Fruit fly (Drosophila melanogaster): ENCODE measurements around the gene CG17593.

CG17593 gene

DNA sequence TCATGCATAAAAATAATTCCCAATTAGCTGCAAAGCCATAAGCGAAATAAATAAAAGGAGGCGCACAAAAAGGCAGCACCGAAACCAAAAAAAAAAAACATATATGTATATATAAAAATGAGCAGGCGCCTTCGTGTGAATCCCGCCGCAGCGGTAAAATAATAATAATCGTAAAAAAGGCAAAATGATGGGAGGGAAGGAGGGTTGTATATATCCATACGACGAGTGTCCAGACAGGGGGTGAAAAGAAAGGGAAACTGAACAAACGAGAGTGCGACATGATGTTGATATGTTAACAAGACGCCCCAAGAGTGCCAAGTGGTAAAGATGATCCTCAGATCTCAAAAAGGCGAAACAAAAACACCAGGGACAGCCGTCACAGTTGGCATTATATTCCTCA, 49.9 kb downstream of the CG17593 start:
- TF ChIP-seq cnc (optimal IDR thresholded peaks at IDR 0.05): no peak
- TF ChIP-seq CG14711 (tag; optimal IDR thresholded peaks at IDR 0.05): no peak
- TF ChIP-seq toe (GFP tag; optimal IDR thresholded peaks at IDR 0.05): no peak

DNA sequence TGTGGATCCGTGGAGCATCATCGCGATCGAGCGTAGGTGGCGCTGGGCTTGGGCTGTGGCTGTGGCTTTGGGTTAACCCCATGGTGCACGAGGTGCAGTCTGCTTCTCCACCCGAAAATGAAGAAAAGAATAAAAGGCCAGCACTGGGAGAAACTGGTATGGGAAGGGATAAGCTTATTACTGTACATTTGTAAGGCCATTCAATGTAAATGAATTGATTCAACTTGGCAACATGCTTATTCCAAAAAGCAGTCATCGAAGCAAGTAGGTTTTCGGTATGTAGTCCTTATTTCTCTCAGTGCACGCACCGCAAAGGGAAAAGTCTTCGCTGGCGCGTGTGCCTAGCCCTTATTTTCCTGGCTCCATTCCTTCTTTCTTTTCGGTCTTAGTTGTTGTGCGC, 51.9 kb downstream of the CG17593 start:
- TF ChIP-seq ovo (GFP tag; optimal IDR thresholded peaks at IDR 0.05) (no peak), cic (GFP tag; optimal IDR thresholded peaks at IDR 0.05) (no peak), CG7101 (tag; optimal IDR thresholded peaks at IDR 0.05) (no peak), toe (GFP tag; optimal IDR thresholded peaks at IDR 0.05) (no peak), Crg-1 (GFP tag; optimal IDR thresholded peaks at IDR 0.05) (no peak), kay (GFP tag; ENCODE audit: borderline replicate concordance) (no peak), Clk (GFP tag; optimal IDR thresholded peaks at IDR 0.05) (no peak), bab1 (GFP tag; optimal IDR thresholded peaks at IDR 0.05) (no peak), CG5204 (GFP tag; optimal IDR thresholded peaks at IDR 0.05) (no peak), Hr96 (GFP tag; optimal IDR thresholded peaks at IDR 0.05) (no peak), CG1620 (GFP tag; optimal IDR thresholded peaks at IDR 0.05) (no peak), CG7045 (GFP tag; optimal IDR thresholded peaks at IDR 0.05) (no peak)

Measured in whole organism, adult.